Worm (Caenorhabditis elegans) whole organism, young adult: ENCODE results near the gene ztf-30.

Source experiments
- B0261.1 ChIP-seq: sonication (generic microtip); optimal IDR thresholded peaks from 2 replicates; lab custom pipeline; 2016; ENCODE audit warnings: mild to moderate bottlenecking, missing genetic modification characterization, moderate library complexity, missing compliant biosample characterization
- C06A6.2 ChIP-seq: fragments of 200-800 bp; sonication (Bioruptor generic); conservative IDR thresholded peaks from 2 replicates; pipeline ENCODE4 v1.3.6; 2022; ENCODE audit warnings: missing genetic modification characterization, missing compliant biosample characterization
- C17E4.6 ChIP-seq: fragments of 200-800 bp; sonication (Bioruptor generic); IDR thresholded peaks from 2 replicates; pipeline ENCODE4 v1.3.6; 2022; ENCODE audit warnings: missing genetic modification reagents, missing genetic modification characterization, missing compliant biosample characterization
- D2030.7 ChIP-seq: fragments of 200-800 bp; sonication (Bioruptor generic); IDR thresholded peaks from 2 replicates; pipeline ENCODE4 v1.3.6; 2022; ENCODE audit warnings: missing genetic modification reagents, missing genetic modification characterization, missing compliant biosample characterization
- F22D6.2 ChIP-seq: sonication (generic microtip); optimal IDR thresholded peaks from 2 replicates; lab custom pipeline; 2016; ENCODE audit warnings: mild to moderate bottlenecking, missing genetic modification characterization, missing compliant biosample characterization
- F33H1.4 ChIP-seq: fragments of 200-800 bp; sonication (Bioruptor generic); IDR thresholded peaks from 2 replicates; pipeline ENCODE4 v1.3.6; 2022; ENCODE audit warnings: missing genetic modification reagents, missing genetic modification characterization, missing compliant biosample characterization
- F57C9.4 ChIP-seq: sonication (generic microtip); optimal IDR thresholded peaks from 2 replicates; lab custom pipeline; 2017; ENCODE audit warnings: mild to moderate bottlenecking, missing genetic modification characterization, missing compliant biosample characterization
- K11D2.4 ChIP-seq: fragments of 200-800 bp; sonication (Bioruptor generic); IDR thresholded peaks from 2 replicates; pipeline ENCODE4 v1.3.6; 2022; ENCODE audit warnings: missing genetic modification reagents, missing genetic modification characterization, missing compliant biosample characterization
- Y53F4B.3 ChIP-seq: fragments of 200-800 bp; sonication (Bioruptor generic); IDR thresholded peaks from 2 replicates; pipeline ENCODE4 v1.3.6; 2022; ENCODE audit warnings: missing genetic modification reagents, missing genetic modification characterization, missing compliant biosample characterization
- Y53G8AR.9 ChIP-seq: fragments of 200-800 bp; sonication (Bioruptor generic); conservative IDR thresholded peaks from 2 replicates; pipeline ENCODE4 v1.3.6; 2022; ENCODE audit warnings: missing genetic modification reagents, missing genetic modification characterization, missing compliant biosample characterization
- Y79H2A.3 ChIP-seq: fragments of 200-800 bp; sonication (Bioruptor generic); conservative IDR thresholded peaks from 2 replicates; pipeline ENCODE4 v1.3.6; 2022; ENCODE audit warnings: missing genetic modification reagents, missing genetic modification characterization, missing compliant biosample characterization
- Y95B8A.8 ChIP-seq: fragments of 200-800 bp; sonication (Bioruptor generic); IDR thresholded peaks from 2 replicates; pipeline ENCODE4 v1.3.6; 2022; ENCODE audit warnings: missing genetic modification reagents, missing genetic modification characterization, missing compliant biosample characterization
- bed-1 ChIP-seq: fragments of 200-800 bp; sonication (Bioruptor generic); IDR thresholded peaks from 2 replicates; pipeline ENCODE4 v1.3.6; 2022; ENCODE audit warnings: missing genetic modification reagents, missing genetic modification characterization, missing compliant biosample characterization
- bed-2 ChIP-seq: fragments of 200-800 bp; sonication (Bioruptor generic); IDR thresholded peaks from 2 replicates; pipeline ENCODE4 v1.3.6; 2022; ENCODE audit warnings: missing genetic modification reagents, missing genetic modification characterization, missing compliant biosample characterization
- cebp-1 ChIP-seq, 2 experiments: fragments of 200-800 bp in 1 of 2; sonication (Bioruptor generic) in 1 of 2; sonication (generic microtip) in 1 of 2; IDR thresholded peaks in 1 of 2; optimal IDR thresholded peaks in 1 of 2; 2 replicates each; pipeline versions ENCODE4 v1.3.6 to Lab custom; 2017 to 2022; ENCODE audit warnings: missing compliant biosample characterization in 2 of 2, missing genetic modification characterization in 2 of 2, mild to moderate bottlenecking in 1 of 2, missing genetic modification reagents in 1 of 2, moderate library complexity in 1 of 2
- chd-7 ChIP-seq: sonication (generic microtip); optimal IDR thresholded peaks from 2 replicates; lab custom pipeline; 2016; ENCODE audit warnings: mild to moderate bottlenecking, missing genetic modification characterization, moderate library complexity, missing compliant biosample characterization
- efl-1 ChIP-seq: fragments of 150-350 bp; optimal IDR thresholded peaks from 2 replicates; lab custom pipeline; 2014; ENCODE audit warnings: missing biosample characterization, missing genetic modification reagents, missing genetic modification characterization
- egl-44 ChIP-seq: fragments of 200-800 bp; sonication (Bioruptor generic); IDR thresholded peaks from 2 replicates; pipeline ENCODE4 v1.3.6; 2022; ENCODE audit warnings: missing genetic modification reagents, missing genetic modification characterization, missing compliant biosample characterization
- ets-4 ChIP-seq: fragments of 200-800 bp; sonication (Bioruptor generic); optimal IDR thresholded peaks from 2 replicates; lab custom pipeline; 2018; ENCODE audit warnings: mild to moderate bottlenecking, missing genetic modification characterization, missing compliant biosample characterization
- fkh-3 ChIP-seq: sonication (generic microtip); optimal IDR thresholded peaks from 2 replicates; lab custom pipeline; 2016; ENCODE audit warnings: mild to moderate bottlenecking, missing genetic modification characterization, missing compliant biosample characterization
- gei-17 ChIP-seq: fragments of 200-800 bp; sonication (Bioruptor generic); optimal IDR thresholded peaks from 2 replicates; lab custom pipeline; 2018; ENCODE audit warnings: mild to moderate bottlenecking, missing genetic modification characterization, missing compliant biosample characterization
- hlh-12 ChIP-seq: sonication (generic microtip); optimal IDR thresholded peaks from 2 replicates; lab custom pipeline; 2016; ENCODE audit warnings: missing genetic modification characterization, missing compliant biosample characterization
- hlh-26 ChIP-seq: fragments of 200-800 bp; sonication (Bioruptor generic); conservative IDR thresholded peaks from 2 replicates; pipeline ENCODE4 v1.3.6; 2022; ENCODE audit warnings: missing genetic modification reagents, missing genetic modification characterization, missing compliant biosample characterization
- hmg-1.2 ChIP-seq: fragments of 200-800 bp; sonication (Bioruptor generic); IDR thresholded peaks from 2 replicates; pipeline ENCODE4 v1.3.6; 2022; ENCODE audit warnings: missing genetic modification reagents, missing genetic modification characterization, missing compliant biosample characterization
- hrde-1 ChIP-seq: sonication (generic microtip); optimal IDR thresholded peaks from 2 replicates; lab custom pipeline; 2016; ENCODE audit warnings: missing genetic modification characterization, mild to moderate bottlenecking, missing compliant biosample characterization, moderate library complexity, missing genotype, missing genetic modification reagents, borderline replicate concordance
- hsf-1 ChIP-seq: fragments of 200-800 bp; sonication (Bioruptor generic); IDR thresholded peaks from 2 replicates; pipeline ENCODE4 v1.3.6; 2022; ENCODE audit warnings: missing genetic modification reagents, missing genetic modification characterization, missing compliant biosample characterization
- lin-40 ChIP-seq: sonication (generic microtip); optimal IDR thresholded peaks from 2 replicates; lab custom pipeline; 2016; ENCODE audit warnings: missing genetic modification characterization, mild to moderate bottlenecking, missing compliant biosample characterization, missing genotype, missing genetic modification reagents
- lin-54 ChIP-seq: fragments of 200-800 bp; sonication (Bioruptor generic); optimal IDR thresholded peaks from 2 replicates; lab custom pipeline; 2018; ENCODE audit warnings: mild to moderate bottlenecking, missing genetic modification characterization, missing compliant biosample characterization
- lir-1 ChIP-seq: fragments of 200-800 bp; sonication (Bioruptor generic); conservative IDR thresholded peaks from 2 replicates; pipeline ENCODE4 v1.3.6; 2022; ENCODE audit warnings: missing genetic modification reagents, missing genetic modification characterization, missing compliant biosample characterization
- madf-6 ChIP-seq: fragments of 200-800 bp; sonication (Bioruptor generic); IDR thresholded peaks from 2 replicates; pipeline ENCODE4 v1.3.6; 2022; ENCODE audit warnings: missing genetic modification reagents, missing genetic modification characterization, missing compliant biosample characterization
- madf-8 ChIP-seq: fragments of 200-800 bp; sonication (Bioruptor generic); conservative IDR thresholded peaks from 2 replicates; pipeline ENCODE4 v1.3.6; 2022; ENCODE audit warnings: missing genetic modification reagents, missing genetic modification characterization, missing compliant biosample characterization
- mxl-1 ChIP-seq: sonication (generic microtip); optimal IDR thresholded peaks from 2 replicates; lab custom pipeline; 2016; ENCODE audit warnings: missing genetic modification characterization, missing compliant biosample characterization
- pbrm-1 ChIP-seq: fragments of 200-800 bp; sonication (Bioruptor generic); IDR thresholded peaks from 2 replicates; pipeline ENCODE4 v1.3.6; 2022; ENCODE audit warnings: missing genetic modification reagents, missing genetic modification characterization, missing compliant biosample characterization
- rcor-1 ChIP-seq: fragments of 200-800 bp; sonication (Bioruptor generic); IDR thresholded peaks from 2 replicates; pipeline ENCODE4 v1.3.6; 2022; ENCODE audit warnings: missing genetic modification reagents, missing genetic modification characterization, missing compliant biosample characterization
- rpc-1 ChIP-seq, 2 experiments: fragments of 150-350 bp in 1 of 2; sonication (generic microtip) in 1 of 2; optimal IDR thresholded peaks; 2 replicates each; lab custom pipeline; 2014 to 2018; ENCODE audit warnings: missing biosample characterization in 1 of 2, missing genetic modification characterization in 1 of 2, missing genetic modification reagents in 1 of 2, missing genotype in 1 of 2
- snpc-1.3 ChIP-seq: sonication (generic microtip); optimal IDR thresholded peaks from 2 replicates; lab custom pipeline; 2017; ENCODE audit warnings: missing genetic modification characterization, mild to moderate bottlenecking, missing compliant biosample characterization, antibody characterized with exemption, moderate library complexity, missing genotype, missing genetic modification reagents; ENCODE audit not compliant: insufficient read depth
- unc-62 ChIP-seq: fragments of 150-350 bp; optimal IDR thresholded peaks from 2 replicates; lab custom pipeline; 2014; ENCODE audit warnings: missing biosample characterization, missing genetic modification reagents, missing genetic modification characterization
- zfh-2 ChIP-seq: fragments of 200-800 bp; sonication (Bioruptor generic); conservative IDR thresholded peaks from 2 replicates; pipeline ENCODE4 v1.3.6; 2022; ENCODE audit warnings: missing genetic modification reagents, missing genetic modification characterization, missing compliant biosample characterization
- ztf-25 ChIP-seq: fragments of 200-800 bp; sonication (Bioruptor generic); IDR thresholded peaks from 2 replicates; pipeline ENCODE4 v1.3.6; 2022; ENCODE audit warnings: missing genetic modification reagents, missing genetic modification characterization, missing compliant biosample characterization
- ztf-28 ChIP-seq: fragments of 200-800 bp; sonication (Bioruptor generic); IDR thresholded peaks from 2 replicates; pipeline ENCODE4 v1.3.6; 2022; ENCODE audit warnings: missing genetic modification reagents, missing genetic modification characterization, missing compliant biosample characterization
- ztf-3 ChIP-seq: fragments of 200-800 bp; sonication (Bioruptor generic); optimal IDR thresholded peaks from 2 replicates; lab custom pipeline; 2018; ENCODE audit warnings: mild to moderate bottlenecking, missing genetic modification characterization, missing compliant biosample characterization

Gene ztf-30

DNA sequence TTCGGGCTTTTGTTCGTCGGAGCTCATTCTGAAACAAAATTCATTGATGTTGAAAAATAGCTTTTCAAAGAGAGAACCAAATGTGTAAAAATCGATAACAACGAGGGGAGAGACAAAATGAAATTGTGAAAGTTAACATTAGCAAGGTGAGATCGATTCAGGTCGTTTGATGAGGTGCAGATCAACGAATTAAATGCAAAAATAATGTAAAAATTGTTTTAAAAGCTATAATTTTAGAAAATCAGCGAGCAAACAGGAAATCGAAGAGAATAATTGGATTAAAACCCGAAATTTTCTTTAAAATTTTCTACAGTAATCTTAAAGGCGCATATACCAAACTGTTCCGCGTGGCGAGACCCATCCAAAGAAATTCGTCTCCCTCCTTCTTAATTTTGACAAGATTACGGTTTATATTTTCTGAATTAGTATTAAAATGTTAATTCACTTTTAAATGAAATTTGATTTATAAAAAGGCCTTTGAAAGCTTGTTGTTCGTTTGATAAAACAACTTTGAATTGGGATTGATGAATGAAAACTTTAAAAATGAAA lies 20.8 kb upstream of the ztf-30 start, which contains the start of gene C13G5.2 (continued):
- TF ChIP-seq hsf-1 (GFP tag; lab: Robert Waterston, UW) (0 out of 2 replicates have a peak, but pooled peaks have one; percentile 46), hrde-1 (no peak), ets-4 (GFP tag; lab: Kevin White, UChicago) (no peak), snpc-1.3 (tag; lab: Kevin White, UChicago) (peak; percentile 48), zfh-2 (GFP tag; lab: Robert Waterston, UW) (no peak), B0261.1 (tag; lab: Kevin White, UChicago) (no peak), ztf-25 (GFP tag; lab: Robert Waterston, UW) (no peak), rcor-1 (GFP tag; lab: Robert Waterston, UW) (no peak), hlh-12 (no peak), cebp-1 (GFP tag; IDR thresholded peaks at IDR 0.05; lab: Robert Waterston, UW) (no peak), cebp-1 (tag; optimal IDR thresholded peaks at IDR 0.05; lab: Kevin White, UChicago) (no peak), Y79H2A.3 (GFP tag; lab: Robert Waterston, UW) (no peak), hmg-1.2 (GFP tag; lab: Robert Waterston, UW) (no peak), ztf-28 (GFP tag; lab: Robert Waterston, UW) (no peak), lir-1 (GFP tag; lab: Robert Waterston, UW) (no peak), Y53F4B.3 (GFP tag; lab: Robert Waterston, UW) (no peak), lin-40 (tag; lab: Kevin White, UChicago) (no peak), hlh-26 (GFP tag; lab: Robert Waterston, UW) (no peak), C06A6.2 (no peak), bed-2 (GFP tag; lab: Robert Waterston, UW) (no peak), ztf-3 (GFP tag; lab: Kevin White, UChicago) (no peak), F22D6.2 (tag; lab: Kevin White, UChicago) (no peak), D2030.7 (peak; percentile 55; the same call in 1 of the 2 replicates), Y95B8A.8 (GFP tag; lab: Robert Waterston, UW) (no peak), madf-8 (GFP tag; lab: Robert Waterston, UW) (peak; percentile 77), gei-17 (GFP tag; lab: Kevin White, UChicago) (no peak), K11D2.4 (no peak), Y53G8AR.9 (GFP tag; lab: Robert Waterston, UW) (no peak), madf-6 (GFP tag; lab: Robert Waterston, UW) (peak; percentile 91), egl-44 (GFP tag; lab: Robert Waterston, UW) (no peak), pbrm-1 (no peak), C17E4.6 (GFP tag; lab: Robert Waterston, UW) (no peak), unc-62 (GFP tag; lab: Kevin White, UChicago) (no peak), fkh-3 (tag; lab: Kevin White, UChicago) (no peak), bed-1 (GFP tag; lab: Robert Waterston, UW) (no peak), lin-54 (peak; percentile 9), chd-7 (tag; lab: Kevin White, UChicago) (no peak), F33H1.4 (GFP tag; lab: Robert Waterston, UW) (peak; percentile 92), mxl-1 (tag; lab: Kevin White, UChicago) (no peak), F57C9.4 (tag; lab: Kevin White, UChicago) (no peak), efl-1 (GFP tag; lab: Kevin White, UChicago) (peak; percentile 46), rpc-1 (optimal IDR thresholded peaks at IDR 0.05; lab: Kevin White, UChicago) (no peak), rpc-1 (tag; optimal IDR thresholded peaks at IDR 0.05; lab: Kevin White, UChicago) (no peak)
